Worm (Caenorhabditis elegans): ENCODE results near the gene cyn-9.

DNA sequence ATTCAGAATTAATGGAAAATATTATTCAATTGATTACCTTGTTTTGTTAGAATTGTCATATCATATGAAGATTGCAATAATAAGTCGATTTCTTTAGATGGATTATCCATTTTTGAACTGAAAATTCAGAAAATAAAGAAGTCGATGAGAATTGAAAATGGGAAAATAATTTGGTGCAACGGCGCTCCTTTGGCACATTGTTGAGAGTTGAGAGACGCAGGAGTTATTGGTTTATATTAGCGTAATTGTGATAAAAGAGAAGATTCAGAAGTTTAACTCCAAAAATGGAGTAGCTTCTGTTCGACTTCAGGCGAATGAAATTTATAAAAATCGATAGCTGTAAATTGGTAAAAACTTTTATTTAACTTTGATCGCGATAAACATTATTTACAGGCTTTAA is 20.1 kb upstream of the cyn-9 start, which contains the start of gene C14B1.8:
- TF ChIP-seq snpc-4 (GFP tag; optimal IDR thresholded peaks at IDR 0.05) (no peak), snpc-4 (tag; optimal IDR thresholded peaks at IDR 0.05) (no peak), mcd-1 (GFP tag; IDR thresholded peaks at IDR 0.05) (no peak), lin-35 (GFP tag; optimal IDR thresholded peaks at IDR 0.05) (no peak), ztf-6 (GFP tag; IDR thresholded peaks at IDR 0.05) (no peak), ceh-58 (GFP tag; IDR thresholded peaks at IDR 0.05) (no peak), B0035.1 (tag; optimal IDR thresholded peaks at IDR 0.05) (no peak), B0336.3 (GFP tag; IDR thresholded peaks at IDR 0.05) (peak; percentile 18; the same call in 1 of the 2 replicates), pha-4 (tag; optimal IDR thresholded peaks at IDR 0.05) (no peak), Y53F4B.3 (GFP tag; IDR thresholded peaks at IDR 0.05) (no peak)
